Worm (Caenorhabditis elegans) whole organism, early embryonic: Measurements from ENCODE around the gene ZK813.4.

Source experiments
- F13C5.2 ChIP-seq: sonication (generic microtip); optimal IDR thresholded peaks from 2 replicates; lab custom pipeline; 2017; ENCODE audit warnings: mild to moderate bottlenecking, missing genetic modification characterization, inconsistent platforms, missing compliant biosample characterization
- aly-1 ChIP-seq: sonication (generic microtip); optimal IDR thresholded peaks from 2 replicates; lab custom pipeline; 2016; ENCODE audit warnings: missing genetic modification characterization, missing compliant biosample characterization
- ama-1 ChIP-seq: fragments of 150-350 bp; optimal IDR thresholded peaks from 2 replicates; lab custom pipeline; 2014
- ceh-13 ChIP-seq: fragments of 200-800 bp; sonication (Bioruptor generic); optimal IDR thresholded peaks from 2 replicates; lab custom pipeline; 2018; ENCODE audit warnings: mild to moderate bottlenecking, missing genetic modification characterization, missing compliant biosample characterization
- flt-1 ChIP-seq: fragments of 200-800 bp; sonication (Bioruptor generic); IDR thresholded peaks from 2 replicates; pipeline ENCODE4 v1.3.6; 2022; ENCODE audit warnings: missing genetic modification characterization, missing compliant biosample characterization
- hmbx-1 ChIP-seq: sonication (generic microtip); optimal IDR thresholded peaks from 2 replicates; lab custom pipeline; 2016; ENCODE audit warnings: mild to moderate bottlenecking, missing genetic modification characterization, missing compliant biosample characterization
- hmg-4 ChIP-seq: fragments of 200-800 bp; sonication (Bioruptor generic); optimal IDR thresholded peaks from 2 replicates; lab custom pipeline; 2018; ENCODE audit warnings: mild to moderate bottlenecking, missing genetic modification characterization, missing compliant biosample characterization
- hnd-1 ChIP-seq: sonication (generic microtip); optimal IDR thresholded peaks from 2 replicates; lab custom pipeline; 2016; ENCODE audit warnings: missing genetic modification characterization, missing compliant biosample characterization
- pes-1 ChIP-seq: fragments of 200-800 bp; sonication (Bioruptor generic); IDR thresholded peaks from 2 replicates; pipeline ENCODE4 v1.3.6; 2022; ENCODE audit warnings: missing genetic modification reagents, missing genetic modification characterization, missing compliant biosample characterization
- sea-1 ChIP-seq: fragments of 200-800 bp; sonication (Bioruptor generic); conservative IDR thresholded peaks from 2 replicates; pipeline ENCODE4 v1.3.6; 2022; ENCODE audit warnings: missing genetic modification characterization, missing compliant biosample characterization
- tbx-11 ChIP-seq: fragments of 200-800 bp; sonication (Bioruptor generic); IDR thresholded peaks from 2 replicates; pipeline ENCODE4 v1.3.6; 2022; ENCODE audit warnings: missing genetic modification characterization, missing compliant biosample characterization
- tbx-37 ChIP-seq: fragments of 200-800 bp; sonication (Bioruptor generic); conservative IDR thresholded peaks from 2 replicates; pipeline ENCODE4 v1.3.6; 2022; ENCODE audit warnings: missing genetic modification reagents, missing genetic modification characterization, missing compliant biosample characterization

ce11 chrX:3470307-3470706, 40.4 kb upstream of the ZK813.4 start:
- TF ChIP-seq flt-1 (GFP tag; lab: Robert Waterston, UW) (no peak), hnd-1 (tag; lab: Kevin White, UChicago) (no peak), ama-1 (no peak), hmbx-1 (tag; lab: Kevin White, UChicago) (no peak), aly-1 (tag; lab: Kevin White, UChicago) (no peak), tbx-11 (no peak), tbx-37 (GFP tag; lab: Robert Waterston, UW) (no peak), sea-1 (no peak), F13C5.2 (tag; lab: Kevin White, UChicago) (no peak), ceh-13 (no peak), hmg-4 (GFP tag; lab: Kevin White, UChicago) (no peak), pes-1 (no peak)
